Worm (Caenorhabditis elegans) whole organism, late embryonic: Measurements from ENCODE around the gene AH9.1.

Source experiments
- C08G9.2 ChIP-seq: sonication (generic microtip); optimal IDR thresholded peaks from 2 replicates; lab custom pipeline; 2016; ENCODE audit warnings: mild to moderate bottlenecking, missing genetic modification characterization, moderate library complexity, missing compliant biosample characterization
- C38D4.7 ChIP-seq: fragments of 200-800 bp; sonication (Bioruptor generic); optimal IDR thresholded peaks from 2 replicates; lab custom pipeline; 2018; ENCODE audit warnings: mild to moderate bottlenecking, missing genetic modification characterization, moderate library complexity, missing compliant biosample characterization
- F13H6.1 ChIP-seq: sonication (generic microtip); optimal IDR thresholded peaks from 2 replicates; lab custom pipeline; 2016; ENCODE audit warnings: missing genetic modification characterization, missing compliant biosample characterization
- T23F11.4 ChIP-seq: fragments of 200-800 bp; sonication (Bioruptor generic); optimal IDR thresholded peaks from 2 replicates; lab custom pipeline; 2018; ENCODE audit warnings: mild to moderate bottlenecking, missing genetic modification characterization, missing compliant biosample characterization
- Y22D7AL.16 ChIP-seq: sonication (generic microtip); optimal IDR thresholded peaks from 2 replicates; lab custom pipeline; 2016; ENCODE audit warnings: missing genetic modification characterization, missing compliant biosample characterization
- ama-1 ChIP-seq: fragments of 150-350 bp; optimal IDR thresholded peaks from 2 replicates; lab custom pipeline; 2014
- ceh-14 ChIP-seq: sonication (generic microtip); optimal IDR thresholded peaks from 2 replicates; lab custom pipeline; 2016; ENCODE audit warnings: missing genotype, missing genetic modification characterization, missing compliant biosample characterization
- ceh-18 ChIP-seq: sonication (generic microtip); optimal IDR thresholded peaks from 2 replicates; lab custom pipeline; 2016; ENCODE audit warnings: missing genetic modification characterization, missing compliant biosample characterization
- ceh-19 ChIP-seq: fragments of 200-800 bp; sonication (Bioruptor generic); optimal IDR thresholded peaks from 2 replicates; lab custom pipeline; 2018; ENCODE audit warnings: mild to moderate bottlenecking, missing genetic modification characterization, missing compliant biosample characterization
- ceh-2 ChIP-seq: sonication (generic microtip); optimal IDR thresholded peaks from 2 replicates; lab custom pipeline; 2016; ENCODE audit warnings: missing genotype, missing genetic modification characterization, missing compliant biosample characterization
- ceh-24 ChIP-seq: sonication (generic microtip); optimal IDR thresholded peaks from 2 replicates; lab custom pipeline; 2016; ENCODE audit warnings: mild to moderate bottlenecking, missing genetic modification characterization, missing compliant biosample characterization
- ceh-31 ChIP-seq: sonication (generic microtip); optimal IDR thresholded peaks from 2 replicates; lab custom pipeline; 2016; ENCODE audit warnings: missing genetic modification characterization, missing compliant biosample characterization
- ceh-34 ChIP-seq: sonication (generic microtip); optimal IDR thresholded peaks from 2 replicates; lab custom pipeline; 2016; ENCODE audit warnings: mild to moderate bottlenecking, missing genetic modification characterization, missing compliant biosample characterization
- ceh-45 ChIP-seq: fragments of 200-800 bp; sonication (Bioruptor generic); IDR thresholded peaks from 2 replicates; pipeline ENCODE4 v1.3.6; 2022; ENCODE audit warnings: missing genetic modification reagents, missing genetic modification characterization, missing compliant biosample characterization
- ceh-48 ChIP-seq: sonication (generic microtip); optimal IDR thresholded peaks from 2 replicates; lab custom pipeline; 2016; ENCODE audit warnings: missing genetic modification characterization, inconsistent platforms, missing compliant biosample characterization
- che-1 ChIP-seq: sonication (generic microtip); optimal IDR thresholded peaks from 2 replicates; lab custom pipeline; 2016; ENCODE audit warnings: mild to moderate bottlenecking, missing genetic modification characterization, missing compliant biosample characterization
- dve-1 ChIP-seq: sonication (generic microtip); optimal IDR thresholded peaks from 2 replicates; lab custom pipeline; 2017; ENCODE audit warnings: antibody characterized with exemption, mild to moderate bottlenecking, missing genetic modification characterization, missing compliant biosample characterization
- elt-2 ChIP-seq: sonication (generic microtip); optimal IDR thresholded peaks from 2 replicates; lab custom pipeline; 2016; ENCODE audit warnings: missing genetic modification reagents, missing genetic modification characterization, missing compliant biosample characterization
- elt-4 ChIP-seq: sonication (generic microtip); optimal IDR thresholded peaks from 2 replicates; lab custom pipeline; 2016; ENCODE audit warnings: missing genetic modification characterization, missing compliant biosample characterization
- eyg-1 ChIP-seq: sonication (generic microtip); optimal IDR thresholded peaks from 2 replicates; lab custom pipeline; 2016; ENCODE audit warnings: missing genotype, missing genetic modification characterization, missing compliant biosample characterization
- hlh-30 ChIP-seq: sonication (generic microtip); optimal IDR thresholded peaks from 2 replicates; lab custom pipeline; 2017; ENCODE audit warnings: antibody characterized with exemption, missing genetic modification characterization, missing compliant biosample characterization; ENCODE audit not compliant: insufficient read depth
- hlh-8 ChIP-seq: sonication (generic microtip); optimal IDR thresholded peaks from 2 replicates; lab custom pipeline; 2016; ENCODE audit warnings: missing genotype, missing genetic modification characterization, missing compliant biosample characterization
- lin-11 ChIP-seq: fragments of 200-800 bp; sonication (Bioruptor generic); optimal IDR thresholded peaks from 2 replicates; lab custom pipeline; 2018; ENCODE audit warnings: mild to moderate bottlenecking, missing genetic modification characterization, missing compliant biosample characterization
- nfya-1 ChIP-seq: sonication (generic microtip); optimal IDR thresholded peaks from 2 replicates; lab custom pipeline; 2017; ENCODE audit warnings: missing genetic modification characterization, mild to moderate bottlenecking, missing compliant biosample characterization, antibody characterized with exemption, moderate library complexity
- nhr-232 ChIP-seq: sonication (generic microtip); optimal IDR thresholded peaks from 2 replicates; lab custom pipeline; 2016; ENCODE audit warnings: missing genetic modification characterization, missing compliant biosample characterization
- npax-4 ChIP-seq: sonication (generic microtip); optimal IDR thresholded peaks from 2 replicates; lab custom pipeline; 2016; ENCODE audit warnings: missing genetic modification characterization, missing compliant biosample characterization
- pax-1 ChIP-seq: fragments of 150-350 bp; optimal IDR thresholded peaks from 2 replicates; lab custom pipeline; 2014; ENCODE audit warnings: missing biosample characterization, missing genetic modification characterization
- pha-2 ChIP-seq: sonication (generic microtip); optimal IDR thresholded peaks from 2 replicates; lab custom pipeline; 2017; ENCODE audit warnings: mild to moderate bottlenecking, missing genetic modification characterization, missing compliant biosample characterization
- pros-1 ChIP-seq: fragments of 150-350 bp; optimal IDR thresholded peaks from 2 replicates; lab custom pipeline; 2014; ENCODE audit warnings: missing biosample characterization, missing genetic modification reagents, missing genetic modification characterization
- ref-2 ChIP-seq: sonication (generic microtip); optimal IDR thresholded peaks from 2 replicates; lab custom pipeline; 2016; ENCODE audit warnings: missing genetic modification characterization, missing compliant biosample characterization
- rnt-1 ChIP-seq: sonication (generic microtip); optimal IDR thresholded peaks from 2 replicates; lab custom pipeline; 2016; ENCODE audit warnings: missing genetic modification characterization, missing compliant biosample characterization
- sox-2 ChIP-seq: fragments of 200-800 bp; sonication (Bioruptor generic); IDR thresholded peaks from 2 replicates; pipeline ENCODE4 v1.3.6; 2022; ENCODE audit warnings: missing genetic modification reagents, missing genetic modification characterization, missing compliant biosample characterization
- syd-9 ChIP-seq: sonication (generic microtip); optimal IDR thresholded peaks from 2 replicates; lab custom pipeline; 2016; ENCODE audit warnings: mild to moderate bottlenecking, missing genetic modification characterization, moderate library complexity, missing compliant biosample characterization
- tbx-2 ChIP-seq: sonication (generic microtip); optimal IDR thresholded peaks from 2 replicates; lab custom pipeline; 2016; ENCODE audit warnings: missing genetic modification characterization, missing compliant biosample characterization
- unc-42 ChIP-seq: sonication (generic microtip); optimal IDR thresholded peaks from 2 replicates; lab custom pipeline; 2016; ENCODE audit warnings: missing genotype, missing genetic modification characterization, missing compliant biosample characterization
- unc-55 ChIP-seq: sonication (generic microtip); optimal IDR thresholded peaks from 2 replicates; lab custom pipeline; 2017; ENCODE audit warnings: missing biosample characterization, missing genetic modification reagents, missing genetic modification characterization
- unc-86 ChIP-seq: sonication (generic microtip); optimal IDR thresholded peaks from 2 replicates; lab custom pipeline; 2016; ENCODE audit warnings: missing genetic modification characterization, missing compliant biosample characterization
- ztf-16 ChIP-seq: sonication (generic microtip); optimal IDR thresholded peaks from 2 replicates; lab custom pipeline; 2017; ENCODE audit warnings: missing genetic modification characterization, missing compliant biosample characterization

The AH9.1 gene

DNA sequence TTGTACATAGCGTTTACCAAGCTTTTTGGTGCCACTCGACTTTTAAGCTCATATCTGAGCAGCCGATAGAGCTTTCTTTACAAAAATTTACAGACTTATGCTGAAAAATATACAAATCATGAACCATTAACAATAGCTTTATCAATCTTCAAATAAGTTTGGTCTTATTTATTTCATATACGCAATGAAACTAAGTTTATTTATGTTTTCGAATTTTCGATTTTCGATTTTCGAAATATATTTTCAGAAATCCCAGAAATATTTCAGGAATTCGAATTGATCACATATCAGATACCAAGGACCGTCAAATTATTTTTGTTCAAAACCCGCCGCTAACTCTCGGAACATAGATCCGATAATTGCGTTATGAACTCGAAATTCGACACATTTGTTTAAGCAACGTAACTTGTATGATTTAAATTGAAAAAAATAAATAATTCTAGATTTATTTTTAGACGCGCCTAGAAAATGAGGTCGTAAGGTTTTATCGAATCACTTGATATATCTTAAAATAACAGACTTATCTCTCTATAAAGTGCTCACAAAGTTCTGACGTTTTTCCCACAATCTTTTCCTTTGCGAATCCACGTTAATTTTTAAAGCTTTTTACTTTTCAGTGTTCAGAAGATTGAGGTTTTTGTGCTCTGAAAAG is 5.5 kb downstream of the AH9.1 start:
- TF ChIP-seq dve-1 (tag; lab: Kevin White, UChicago): no peak
- TF ChIP-seq nfya-1 (tag; lab: Kevin White, UChicago): no peak
- no peak for TF ChIP-seq Y22D7AL.16 (tag; lab: Kevin White, UChicago)
- TF ChIP-seq C08G9.2: no peak
- no peak for TF ChIP-seq sox-2
- no peak for TF ChIP-seq ceh-19 (GFP tag; lab: Kevin White, UChicago)
- TF ChIP-seq che-1 (tag; lab: Kevin White, UChicago): no peak
- no peak for TF ChIP-seq elt-4 (tag; lab: Kevin White, UChicago)
- no peak for TF ChIP-seq unc-42 (tag; lab: Kevin White, UChicago)
- TF ChIP-seq syd-9 (tag; lab: Kevin White, UChicago): no peak
- TF ChIP-seq pros-1 (tag; lab: Kevin White, UChicago): no peak

DNA sequence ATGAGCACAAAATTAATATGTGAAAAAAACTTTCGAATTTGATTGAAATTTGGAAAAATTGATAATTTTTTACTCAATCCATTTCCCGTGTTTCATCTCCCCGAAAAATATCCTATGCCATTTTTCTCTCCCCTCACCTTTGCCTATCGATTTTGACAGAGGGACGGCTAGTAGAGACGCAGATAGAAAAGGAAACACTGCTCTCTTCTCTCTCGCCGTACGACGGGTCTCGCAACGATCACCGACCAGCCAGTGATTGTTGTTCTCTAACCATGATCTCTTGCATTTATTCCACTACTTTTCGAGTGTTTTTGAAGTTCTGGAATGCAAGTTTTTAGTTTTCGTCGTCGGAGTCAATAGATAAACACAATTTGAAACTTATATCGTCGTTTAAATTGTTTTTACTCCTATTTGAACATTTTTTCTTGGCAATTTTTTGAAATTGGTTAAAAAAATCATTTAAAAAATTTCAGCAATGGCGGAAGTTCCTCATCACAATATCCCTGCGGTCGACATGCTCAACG is 9.3 kb downstream of the AH9.1 start, which contains the start of gene vha-15:
TSS of gene vha-15 (plus strand) at position 474 of the 524 bp plus-strand sequence.
- peak; percentile 94 for TF ChIP-seq unc-55 (GFP tag; lab: Kevin White, UChicago)
- peak; percentile 9 for TF ChIP-seq ref-2
- TF ChIP-seq pha-2 (tag; lab: Kevin White, UChicago): peak; percentile 23
- TF ChIP-seq tbx-2 (tag; lab: Kevin White, UChicago): peak; percentile 51
- TF ChIP-seq ceh-34 (tag; lab: Kevin White, UChicago): peak; percentile 40
- no peak for TF ChIP-seq ztf-16
- peak; percentile 64 for TF ChIP-seq ceh-31 (tag; lab: Kevin White, UChicago)
- peak; percentile 18 for TF ChIP-seq hlh-30 (tag; lab: Kevin White, UChicago)
- no peak for TF ChIP-seq lin-11 (tag; lab: Kevin White, UChicago)
- TF ChIP-seq pax-1 (tag; lab: Kevin White, UChicago): no peak
- peak; percentile 33 for TF ChIP-seq ceh-18
- peak; percentile 23 for TF ChIP-seq rnt-1 (tag; lab: Kevin White, UChicago)
- TF ChIP-seq ceh-48 (tag; lab: Kevin White, UChicago): peak; percentile 93
- peak; percentile 44 for TF ChIP-seq unc-42 (tag; lab: Kevin White, UChicago)
- TF ChIP-seq nfya-1 (tag; lab: Kevin White, UChicago): peak; percentile 85
- peak; percentile 47 for TF ChIP-seq dve-1 (tag; lab: Kevin White, UChicago)

DNA sequence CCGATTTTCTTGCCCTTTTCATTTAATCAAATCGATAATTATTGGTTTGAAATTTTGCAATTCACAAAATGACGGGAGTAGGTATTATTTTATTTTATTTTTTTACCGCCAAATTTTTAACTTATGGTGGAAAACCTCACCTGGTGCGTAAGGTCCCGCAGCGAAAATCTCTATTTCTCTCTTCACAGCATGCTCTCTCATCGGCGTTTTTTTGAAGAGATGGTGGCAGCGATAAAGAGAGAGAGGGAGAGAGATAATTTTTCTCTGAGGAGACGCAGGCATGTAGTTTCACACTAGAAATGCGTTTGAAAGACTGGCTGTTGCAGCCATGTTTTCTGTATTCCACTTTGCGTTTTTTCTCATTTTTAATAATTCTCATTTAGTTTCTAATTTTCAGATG is 12.9 kb downstream of the AH9.1 start, which contains the start of gene T14F9.2:
TSS of gene T14F9.2 (plus strand) at position 396 of the 400 bp plus-strand sequence.
- TF ChIP-seq unc-55 (GFP tag; lab: Kevin White, UChicago): peak; percentile 18
- TF ChIP-seq nfya-1 (tag; lab: Kevin White, UChicago): peak; percentile 19
- no peak for TF ChIP-seq ceh-48 (tag; lab: Kevin White, UChicago)
- no peak for TF ChIP-seq ceh-2
- no peak for TF ChIP-seq ceh-45 (GFP tag; lab: Robert Waterston, UW)
- TF ChIP-seq ceh-24 (tag; lab: Kevin White, UChicago): no peak
- peak; percentile 27 for TF ChIP-seq elt-2 (tag; lab: Kevin White, UChicago)
- no peak for TF ChIP-seq unc-86 (tag; lab: Kevin White, UChicago)
- no peak for TF ChIP-seq npax-4 (tag; lab: Kevin White, UChicago)
- no peak for TF ChIP-seq eyg-1
- no peak for TF ChIP-seq ceh-14 (tag; lab: Kevin White, UChicago)
- no peak for TF ChIP-seq F13H6.1 (tag; lab: Kevin White, UChicago)
- TF ChIP-seq nhr-232 (tag; lab: Kevin White, UChicago): no peak
- TF ChIP-seq ama-1 (lab: Kevin White, UChicago): no peak
- TF ChIP-seq hlh-8 (tag; lab: Kevin White, UChicago): no peak
- TF ChIP-seq pax-1 (tag; lab: Kevin White, UChicago): no peak
- no peak for TF ChIP-seq T23F11.4
- TF ChIP-seq C38D4.7 (GFP tag; lab: Kevin White, UChicago): no peak
- peak; percentile 4 for TF ChIP-seq tbx-2 (tag; lab: Kevin White, UChicago)
